Worm (Caenorhabditis elegans): ENCODE data around the gene gpa-4.

gpa-4 gene

ce11 chrIV:443622-444021 lies 42.1 kb downstream of the gpa-4 start, which contains the start of gene mrpl-55:
Gene mrpl-55 (plus strand): TSS chrIV:443985.
- peak; percentile 91 for TF ChIP-seq nhr-23 (tag; optimal IDR thresholded peaks at IDR 0.05)
- TF ChIP-seq nhr-77 (tag; optimal IDR thresholded peaks at IDR 0.05) = peak; percentile 60
- TF ChIP-seq elt-3 (tag; optimal IDR thresholded peaks at IDR 0.05) = no peak
- no peak for TF ChIP-seq ama-1 (optimal IDR thresholded peaks at IDR 0.05)
- TF ChIP-seq nhr-67 (tag; optimal IDR thresholded peaks at IDR 0.05) = no peak
- TF ChIP-seq aly-2 (tag; optimal IDR thresholded peaks at IDR 0.05) = no peak
- TF ChIP-seq sea-2 (GFP tag; optimal IDR thresholded peaks at IDR 0.05) = no peak
- TF ChIP-seq nhr-12 (tag; optimal IDR thresholded peaks at IDR 0.05) = no peak
- TF ChIP-seq jun-1 (tag; optimal IDR thresholded peaks at IDR 0.05) = peak; percentile 39
- TF ChIP-seq pha-4 (tag; optimal IDR thresholded peaks at IDR 0.05) = peak; percentile 97
- TF ChIP-seq mdl-1 (tag; optimal IDR thresholded peaks at IDR 0.05) = no peak
- peak; percentile 93 for TF ChIP-seq lin-15B (tag; optimal IDR thresholded peaks at IDR 0.05)
- TF ChIP-seq mml-1 (tag; optimal IDR thresholded peaks at IDR 0.05) = no peak
- TF ChIP-seq fos-1 (tag; optimal IDR thresholded peaks at IDR 0.05) = no peak
- TF ChIP-seq nhr-28 (tag; optimal IDR thresholded peaks at IDR 0.05) = peak; percentile 10
- no peak for TF ChIP-seq egl-27 (tag; optimal IDR thresholded peaks at IDR 0.05)
- TF ChIP-seq egl-5 (tag; optimal IDR thresholded peaks at IDR 0.05) = peak; percentile 37
- TF ChIP-seq lin-39 (tag; optimal IDR thresholded peaks at IDR 0.05) = peak; percentile 58
- TF ChIP-seq ZK546.5 (tag; optimal IDR thresholded peaks at IDR 0.05) = no peak
- TF ChIP-seq R02D3.7 (tag; optimal IDR thresholded peaks at IDR 0.05) = peak; percentile 84
- peak; percentile 48 for TF ChIP-seq pqm-1 (tag; optimal IDR thresholded peaks at IDR 0.05)
- peak; percentile 53 for TF ChIP-seq snpc-4 (tag; optimal IDR thresholded peaks at IDR 0.05)
- no peak for TF ChIP-seq skn-1 (tag; optimal IDR thresholded peaks at IDR 0.05)
- peak; percentile 50 for TF ChIP-seq tbx-2 (tag; optimal IDR thresholded peaks at IDR 0.05)
- peak; percentile 85 for TF ChIP-seq nfya-1 (tag; optimal IDR thresholded peaks at IDR 0.05; ENCODE audit: insufficient read depth)
- no peak for TF ChIP-seq zag-1 (tag; optimal IDR thresholded peaks at IDR 0.05)
- TF ChIP-seq nhr-11 (tag; optimal IDR thresholded peaks at IDR 0.05) = no peak
- TF ChIP-seq fkh-2 (tag; optimal IDR thresholded peaks at IDR 0.05) = no peak
- TF ChIP-seq ztf-4 (tag; optimal IDR thresholded peaks at IDR 0.05) = no peak
- TF ChIP-seq ztf-11 (tag; optimal IDR thresholded peaks at IDR 0.05) = no peak
- peak; percentile 83 for TF ChIP-seq ceh-28 (tag; optimal IDR thresholded peaks at IDR 0.05)
- TF ChIP-seq ceh-16 (tag; optimal IDR thresholded peaks at IDR 0.05) = no peak
- no peak for TF ChIP-seq nhr-237 (tag; optimal IDR thresholded peaks at IDR 0.05)
- no peak for TF ChIP-seq eor-1 (tag; optimal IDR thresholded peaks at IDR 0.05)
- peak; percentile 37 for TF ChIP-seq nhr-25 (tag; optimal IDR thresholded peaks at IDR 0.05)
- no peak for TF ChIP-seq elt-1 (tag; optimal IDR thresholded peaks at IDR 0.05)
- peak; percentile 38 for TF ChIP-seq fkh-10 (GFP tag; optimal IDR thresholded peaks at IDR 0.05)
- peak; percentile 45 for TF ChIP-seq elt-2 (tag; optimal IDR thresholded peaks at IDR 0.05)
- no peak for TF ChIP-seq hmg-11 (tag; optimal IDR thresholded peaks at IDR 0.05)
- no peak for TF ChIP-seq daf-12 (tag; optimal IDR thresholded peaks at IDR 0.05)
- TF ChIP-seq ceh-82 (tag; optimal IDR thresholded peaks at IDR 0.05) = peak; percentile 52
- TF ChIP-seq ceh-9 (tag; optimal IDR thresholded peaks at IDR 0.05) = no peak
- peak; percentile 79 for TF ChIP-seq nhr-43 (tag; optimal IDR thresholded peaks at IDR 0.05; ENCODE audit: poor library complexity, severe bottlenecking)
- TF ChIP-seq unc-62 (GFP tag; optimal IDR thresholded peaks at IDR 0.05) = peak; percentile 13
- TF ChIP-seq nhr-76 (tag; optimal IDR thresholded peaks at IDR 0.05) = no peak
- TF ChIP-seq unc-39 (tag; optimal IDR thresholded peaks at IDR 0.05) = no peak
- TF ChIP-seq lsy-12 (tag; optimal IDR thresholded peaks at IDR 0.05) = peak; percentile 69

- no peak for TF ChIP-seq pha-4 (tag; optimal IDR thresholded peaks at IDR 0.05)
Observed at ce11 chrIV:445377-445776, 43.9 kb downstream of the gpa-4 start, which contains the start of gene dpm-1. Gene dpm-1 (plus strand): TSS chrIV:445677.
